Fruit fly (Drosophila melanogaster): ENCODE results near the gene btsz.

Gene btsz

DNA sequence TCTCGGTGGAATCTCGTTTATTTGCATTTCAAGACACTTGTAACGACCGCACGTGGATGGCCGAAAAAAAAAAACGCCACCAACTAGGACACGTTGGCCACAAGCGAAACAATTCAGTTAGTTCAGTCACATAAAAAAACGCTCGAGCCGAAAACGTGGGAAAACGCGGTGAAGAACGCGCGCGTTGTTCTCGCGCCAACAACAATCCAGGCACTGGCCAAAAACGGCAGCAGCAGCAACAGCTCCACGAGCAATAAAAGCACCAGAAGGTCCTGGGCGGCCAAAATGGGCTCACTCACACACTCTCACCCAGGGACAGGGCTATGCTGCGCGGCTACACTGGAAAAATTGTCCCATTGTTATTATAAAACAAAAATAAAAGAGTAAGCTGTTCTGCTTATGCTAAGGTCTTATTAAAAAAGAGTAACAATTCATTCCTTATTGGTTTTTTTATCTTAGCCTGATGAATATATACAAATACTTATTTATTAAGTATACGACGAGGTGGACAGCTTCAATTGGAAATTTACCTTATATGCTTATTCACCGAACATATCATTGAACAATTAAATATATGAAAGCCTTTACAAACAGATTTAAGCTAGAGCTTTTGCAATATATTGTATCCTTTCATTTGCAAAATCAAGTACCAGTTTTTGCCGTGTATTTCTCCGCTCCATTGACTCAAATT, at the start of gene btsz (continued):
- TF ChIP-seq HLH54F (GFP tag; optimal IDR thresholded peaks at IDR 0.05) (no peak), slou (GFP tag; optimal IDR thresholded peaks at IDR 0.05) (no peak), CG6254 (GFP tag; optimal IDR thresholded peaks at IDR 0.05) (no peak), lbe (GFP tag; optimal IDR thresholded peaks at IDR 0.05) (no peak), Hmr (GFP tag; optimal IDR thresholded peaks at IDR 0.05) (peak; percentile 77), Spps (tag; optimal IDR thresholded peaks at IDR 0.05) (no peak), tap (tag; optimal IDR thresholded peaks at IDR 0.05) (no peak), da (GFP tag; optimal IDR thresholded peaks at IDR 0.05) (no peak), Ets65A (GFP tag) (peak; percentile 86), CG12236 (GFP tag; optimal IDR thresholded peaks at IDR 0.05) (no peak), vnd (GFP tag; IDR thresholded peaks at IDR 0.05; ENCODE audit: partially characterized antibody) (no peak), tll (GFP tag; optimal IDR thresholded peaks at IDR 0.05) (no peak), D (optimal IDR thresholded peaks at IDR 0.05) (no peak), D (GFP tag; optimal IDR thresholded peaks at IDR 0.05) (no peak), Dfd (GFP tag; optimal IDR thresholded peaks at IDR 0.05) (no peak), CG7372 (GFP tag; IDR thresholded peaks at IDR 0.05) (no peak), lov (optimal IDR thresholded peaks at IDR 0.05) (no peak), lov (GFP tag; IDR thresholded peaks at IDR 0.05) (0 out of 3 replicates have a peak, but pooled peaks have one; percentile 19), nmo (GFP tag; optimal IDR thresholded peaks at IDR 0.05) (peak; percentile 26), Tbp (GFP tag; optimal IDR thresholded peaks at IDR 0.05) (no peak), Jarid2 (GFP tag; optimal IDR thresholded peaks at IDR 0.05) (no peak), E2f1 (GFP tag; IDR thresholded peaks at IDR 0.05) (no peak), Hmx (GFP tag; optimal IDR thresholded peaks at IDR 0.05) (no peak), grn (GFP tag; optimal IDR thresholded peaks at IDR 0.05) (no peak), PHDP (tag; optimal IDR thresholded peaks at IDR 0.05) (peak; percentile 27), cad (GFP tag; optimal IDR thresholded peaks at IDR 0.05) (no peak), CG8388 (GFP tag; optimal IDR thresholded peaks at IDR 0.05) (no peak), unc-4 (GFP tag; IDR thresholded peaks at IDR 0.05; ENCODE audit: partially characterized antibody) (no peak), CG4282 (GFP tag; optimal IDR thresholded peaks at IDR 0.05) (no peak), Meics (GFP tag; optimal IDR thresholded peaks at IDR 0.05) (peak; percentile 79), emc (GFP tag; optimal IDR thresholded peaks at IDR 0.05) (no peak), CG5245 (GFP tag; optimal IDR thresholded peaks at IDR 0.05) (no peak), corto (GFP tag; optimal IDR thresholded peaks at IDR 0.05) (no peak), Gsc (GFP tag; IDR thresholded peaks at IDR 0.05) (no peak), Dek (tag; optimal IDR thresholded peaks at IDR 0.05) (peak; percentile 22), CG4854 (GFP tag; optimal IDR thresholded peaks at IDR 0.05) (no peak), ham (GFP tag; IDR thresholded peaks at IDR 0.05) (no peak), CG12391 (tag; optimal IDR thresholded peaks at IDR 0.05) (peak; percentile 40), fd64A (GFP tag; optimal IDR thresholded peaks at IDR 0.05) (no peak), Med (GFP tag) (peak; percentile 18), sqz (GFP tag; optimal IDR thresholded peaks at IDR 0.05) (no peak), CG18476 (GFP tag; optimal IDR thresholded peaks at IDR 0.05) (peak; percentile 23), dysf (GFP tag; IDR thresholded peaks at IDR 0.05) (peak; percentile 47; the same call in 2 of the 3 replicates), hbn (GFP tag; IDR thresholded peaks at IDR 0.05; ENCODE audit: partially characterized antibody) (no peak), toy (GFP tag; IDR thresholded peaks at IDR 0.05) (no peak), CG1832 (GFP tag; optimal IDR thresholded peaks at IDR 0.05) (no peak), sd (tag; optimal IDR thresholded peaks at IDR 0.05) (peak; percentile 6), CG42726 (GFP tag; IDR thresholded peaks at IDR 0.05; ENCODE audit: partially characterized antibody) (no peak), Ets97D (GFP tag; optimal IDR thresholded peaks at IDR 0.05) (no peak), Atf3 (GFP tag; optimal IDR thresholded peaks at IDR 0.05) (no peak), Sox102F (GFP tag; optimal IDR thresholded peaks at IDR 0.05) (peak; percentile 33)
